Worm (Caenorhabditis elegans): ENCODE measurements around the gene sox-2.

- TF ChIP-seq scrt-1 (GFP tag; IDR thresholded peaks at IDR 0.05) (no peak), ama-1 (optimal IDR thresholded peaks at IDR 0.05) (no peak), flt-1 (GFP tag; IDR thresholded peaks at IDR 0.05) (no peak), pes-1 (GFP tag; IDR thresholded peaks at IDR 0.05) (no peak), F13C5.2 (tag; optimal IDR thresholded peaks at IDR 0.05) (no peak), tbx-11 (GFP tag; IDR thresholded peaks at IDR 0.05) (no peak), tbx-37 (GFP tag; conservative IDR thresholded peaks at IDR 0.05) (no peak), tra-4 (tag; optimal IDR thresholded peaks at IDR 0.05) (no peak), aly-1 (tag; optimal IDR thresholded peaks at IDR 0.05) (no peak), B0310.2 (tag; optimal IDR thresholded peaks at IDR 0.05) (no peak), ets-7 (tag; optimal IDR thresholded peaks at IDR 0.05) (no peak), hmbx-1 (tag; optimal IDR thresholded peaks at IDR 0.05) (no peak), ceh-36 (tag; optimal IDR thresholded peaks at IDR 0.05) (no peak)
These were observed 38.7 kb downstream of the sox-2 start, which contains the start of gene mnm-2 for ce11 chrX:7424813-7425212.

Data from whole organism, early embryonic.